Fruit fly (Drosophila melanogaster): ENCODE data around the gene CG2983.

CG2983 gene

DNA sequence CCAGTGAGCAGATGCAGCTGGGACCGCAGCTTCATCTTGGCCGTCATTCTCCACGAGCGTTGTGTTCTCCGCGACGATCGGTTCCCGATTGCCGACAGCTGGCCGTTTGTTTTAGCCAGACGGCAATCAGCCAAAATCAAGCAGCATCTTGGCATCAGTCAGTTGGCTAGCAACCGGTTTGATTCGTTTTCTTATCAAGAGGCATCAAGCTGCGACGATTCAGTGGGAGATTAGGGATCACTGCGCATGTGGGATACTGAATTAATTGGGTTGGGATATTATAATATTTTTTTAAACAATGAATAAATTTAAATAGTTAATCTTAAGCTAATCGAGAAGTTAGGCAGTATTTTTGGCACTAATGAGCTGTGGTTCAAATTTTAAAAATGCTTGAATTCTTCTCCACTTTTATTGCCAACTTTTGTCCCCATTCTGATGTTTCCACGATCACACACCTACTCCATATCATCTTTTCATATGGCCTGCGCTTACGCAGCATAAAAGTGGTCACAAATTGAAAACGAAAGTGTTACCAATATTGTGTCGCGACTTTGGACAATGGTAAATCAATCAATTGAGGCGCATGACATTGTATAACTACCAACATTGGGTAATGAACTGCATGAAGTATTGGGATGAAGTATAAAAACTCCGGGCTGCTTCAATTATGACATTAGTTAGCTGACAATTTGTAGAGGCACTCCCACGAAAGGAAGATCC, 9.5 kb upstream of the CG2983 start, which contains the start of the genes CG3119 and Cpr23B (continued):
- TF ChIP-seq BEAF-32 (GFP tag; optimal IDR thresholded peaks at IDR 0.05): no peak
- peak; percentile 12 for TF ChIP-seq CG13894 (tag; optimal IDR thresholded peaks at IDR 0.05)
- TF ChIP-seq Sox100B (GFP tag; optimal IDR thresholded peaks at IDR 0.05): no peak
- TF ChIP-seq cad (GFP tag; optimal IDR thresholded peaks at IDR 0.05): no peak
- no peak for TF ChIP-seq Dbx (GFP tag; IDR thresholded peaks at IDR 0.05)
- peak; percentile 56 for TF ChIP-seq Blimp-1 (GFP tag; optimal IDR thresholded peaks at IDR 0.05)
- no peak for TF ChIP-seq Ssrp (tag; optimal IDR thresholded peaks at IDR 0.05)
- no peak for TF ChIP-seq Bdp1 (GFP tag; optimal IDR thresholded peaks at IDR 0.05)
- TF ChIP-seq salm (tag; optimal IDR thresholded peaks at IDR 0.05): no peak
- TF ChIP-seq tin (GFP tag; optimal IDR thresholded peaks at IDR 0.05): no peak
- TF ChIP-seq Hr78 (GFP tag; optimal IDR thresholded peaks at IDR 0.05): no peak
- TF ChIP-seq CG16863 (GFP tag; optimal IDR thresholded peaks at IDR 0.05): no peak
- TF ChIP-seq pzg (GFP tag; optimal IDR thresholded peaks at IDR 0.05): no peak
- TF ChIP-seq disco-r (GFP tag; optimal IDR thresholded peaks at IDR 0.05): no peak
- no peak for TF ChIP-seq z (GFP tag; IDR thresholded peaks at IDR 0.05)
- no peak for TF ChIP-seq Myb (GFP tag; optimal IDR thresholded peaks at IDR 0.05)
- TF ChIP-seq CG1602 (GFP tag; optimal IDR thresholded peaks at IDR 0.05): no peak
- no peak for TF ChIP-seq CG10979 (tag; optimal IDR thresholded peaks at IDR 0.05)
- TF ChIP-seq Deaf1 (tag; optimal IDR thresholded peaks at IDR 0.05): peak; percentile 44
- TF ChIP-seq bsh (GFP tag; optimal IDR thresholded peaks at IDR 0.05): no peak
- no peak for TF ChIP-seq Lim3 (GFP tag; IDR thresholded peaks at IDR 0.05)
- TF ChIP-seq abd-A (tag; optimal IDR thresholded peaks at IDR 0.05): peak; percentile 40
- TF ChIP-seq grn (GFP tag; optimal IDR thresholded peaks at IDR 0.05): peak; percentile 85
- no peak for TF ChIP-seq Oaz (GFP tag; IDR thresholded peaks at IDR 0.05)
- no peak for TF ChIP-seq BtbVII (GFP tag; optimal IDR thresholded peaks at IDR 0.05)
- TF ChIP-seq Hmr (GFP tag; optimal IDR thresholded peaks at IDR 0.05): no peak
- no peak for TF ChIP-seq tx (GFP tag; optimal IDR thresholded peaks at IDR 0.05)
- no peak for TF ChIP-seq gce (GFP tag; IDR thresholded peaks at IDR 0.05)
- no peak for TF ChIP-seq CG4854 (GFP tag; optimal IDR thresholded peaks at IDR 0.05)
- no peak for TF ChIP-seq CG11398 (GFP tag; optimal IDR thresholded peaks at IDR 0.05)
- TF ChIP-seq Jarid2 (GFP tag; optimal IDR thresholded peaks at IDR 0.05): no peak
- no peak for TF ChIP-seq Ada2b (GFP tag; IDR thresholded peaks at IDR 0.05)
- TF ChIP-seq CG12769 (tag; optimal IDR thresholded peaks at IDR 0.05): peak; percentile 79
- peak; percentile 29; the same call in 1 of the 2 replicates for TF ChIP-seq vvl (GFP tag; IDR thresholded peaks at IDR 0.05)
- no peak for TF ChIP-seq CG17802 (tag; optimal IDR thresholded peaks at IDR 0.05)
- no peak for TF ChIP-seq CG9932 (GFP tag; IDR thresholded peaks at IDR 0.05)
- no peak for TF ChIP-seq dysf (GFP tag; IDR thresholded peaks at IDR 0.05)
- TF ChIP-seq CG4404 (GFP tag; IDR thresholded peaks at IDR 0.05): no peak
- no peak for TF ChIP-seq Med (GFP tag)
- no peak for TF ChIP-seq ro (GFP tag; IDR thresholded peaks at IDR 0.05)
- no peak for TF ChIP-seq CG11723 (GFP tag; optimal IDR thresholded peaks at IDR 0.05)
- no peak for TF ChIP-seq bowl (GFP tag; IDR thresholded peaks at IDR 0.05)
- TF ChIP-seq cas (GFP tag; IDR thresholded peaks at IDR 0.05): no peak
- TF ChIP-seq CG18619 (GFP tag; optimal IDR thresholded peaks at IDR 0.05): no peak
- no peak for TF ChIP-seq en (GFP tag; optimal IDR thresholded peaks at IDR 0.05)

All from whole organism, embryonic.